Fruit fly (Drosophila melanogaster): ENCODE measurements around the gene Ltn1.

- TF ChIP-seq sage (GFP tag; optimal IDR thresholded peaks at IDR 0.05) (no peak), Dfd (GFP tag; optimal IDR thresholded peaks at IDR 0.05) (no peak), usp (GFP tag; optimal IDR thresholded peaks at IDR 0.05) (no peak), brk (GFP tag; optimal IDR thresholded peaks at IDR 0.05) (no peak), Jra (GFP tag; optimal IDR thresholded peaks at IDR 0.05) (no peak), Abd-B (GFP tag; optimal IDR thresholded peaks at IDR 0.05) (no peak), Myc (optimal IDR thresholded peaks at IDR 0.05) (no peak), pan (optimal IDR thresholded peaks at IDR 0.05) (no peak), jim (GFP tag; optimal IDR thresholded peaks at IDR 0.05) (no peak), GATAd (GFP tag; optimal IDR thresholded peaks at IDR 0.05) (no peak), br (GFP tag; optimal IDR thresholded peaks at IDR 0.05) (no peak), lola (GFP tag; optimal IDR thresholded peaks at IDR 0.05) (no peak)
Observed at dm6 chr3L:19544810-19545209, 7.3 kb downstream of the Ltn1 start, which contains the start of the genes CG46435 and Rcd7.

Measured in whole organism, wandering third instar larva.